Worm (Caenorhabditis elegans) whole organism, L4 larva: ENCODE data around the gene lact-8.

Experiments
- F10B5.3 ChIP-seq: sonication (generic microtip); optimal IDR thresholded peaks from 2 replicates; lab custom pipeline; 2016; ENCODE audit warnings: mild to moderate bottlenecking, missing genetic modification characterization, missing compliant biosample characterization
- daf-12 ChIP-seq: fragments of 150-350 bp; optimal IDR thresholded peaks from 2 replicates; lab custom pipeline; 2014; ENCODE audit warnings: missing biosample characterization, missing genetic modification reagents, missing genetic modification characterization
- dmd-8 ChIP-seq: fragments of 200-800 bp; sonication (Bioruptor generic); IDR thresholded peaks from 2 replicates; pipeline ENCODE4 v1.3.6; 2022; ENCODE audit warnings: missing genetic modification characterization, missing compliant biosample characterization
- fkh-10 ChIP-seq: fragments of 150-350 bp; optimal IDR thresholded peaks from 2 replicates; lab custom pipeline; 2014; ENCODE audit warnings: missing biosample characterization, missing genetic modification reagents, missing genetic modification characterization
- nhr-48 ChIP-seq: sonication (generic microtip); optimal IDR thresholded peaks from 2 replicates; lab custom pipeline; 2016; ENCODE audit warnings: mild to moderate bottlenecking, missing genetic modification characterization, missing compliant biosample characterization
- nhr-76 ChIP-seq: fragments of 150-350 bp; optimal IDR thresholded peaks from 2 replicates; lab custom pipeline; 2014; ENCODE audit warnings: missing biosample characterization, missing genetic modification characterization
- php-3 ChIP-seq: fragments of 200-800 bp; sonication (Bioruptor generic); IDR thresholded peaks from 2 replicates; pipeline ENCODE4 v1.3.6; 2022; ENCODE audit warnings: missing genetic modification reagents, missing genetic modification characterization, missing compliant biosample characterization

ce11 chrV:11073354-11073753 is 20.1 kb downstream of the lact-8 start:
- TF ChIP-seq fkh-10 (GFP tag; lab: Kevin White, UChicago) (no peak), nhr-76 (tag; lab: Kevin White, UChicago) (no peak), F10B5.3 (no peak), php-3 (GFP tag; lab: Robert Waterston, UW) (no peak), nhr-48 (tag; lab: Kevin White, UChicago) (no peak), dmd-8 (GFP tag; lab: Robert Waterston, UW) (no peak), daf-12 (tag; lab: Kevin White, UChicago) (no peak)
